Worm (Caenorhabditis elegans) whole organism, L2 larva: Measurements from ENCODE around the gene F15D4.2.

Experiments
- C34F6.9 ChIP-seq: fragments of 150-350 bp; optimal IDR thresholded peaks from 2 replicates; lab custom pipeline; 2014; ENCODE audit warnings: missing biosample characterization, missing genetic modification characterization
- F13H6.1 ChIP-seq: sonication (generic microtip); optimal IDR thresholded peaks from 2 replicates; lab custom pipeline; 2016; ENCODE audit warnings: missing genetic modification characterization, missing compliant biosample characterization
- R02D3.7 ChIP-seq: fragments of 150-350 bp; optimal IDR thresholded peaks from 2 replicates; lab custom pipeline; 2014; ENCODE audit warnings: missing biosample characterization, missing genetic modification characterization
- Y55F3AM.14 ChIP-seq: fragments of 200-800 bp; sonication (Bioruptor generic); optimal IDR thresholded peaks from 2 replicates; lab custom pipeline; 2018; ENCODE audit warnings: mild to moderate bottlenecking, missing genetic modification characterization, missing compliant biosample characterization
- ZK546.5 ChIP-seq: sonication (generic microtip); optimal IDR thresholded peaks from 2 replicates; lab custom pipeline; 2017; ENCODE audit warnings: missing biosample characterization, missing genetic modification characterization
- aly-2 ChIP-seq: fragments of 150-350 bp; optimal IDR thresholded peaks from 2 replicates; lab custom pipeline; 2014; ENCODE audit warnings: missing biosample characterization, missing genetic modification characterization
- ama-1 ChIP-seq: fragments of 150-350 bp; optimal IDR thresholded peaks from 2 replicates; lab custom pipeline; 2018; ENCODE audit warnings: inconsistent platforms
- blmp-1 ChIP-seq: sonication (generic microtip); optimal IDR thresholded peaks from 2 replicates; lab custom pipeline; 2017; ENCODE audit warnings: missing genetic modification characterization, mild to moderate bottlenecking, missing compliant biosample characterization, antibody characterized with exemption, moderate library complexity; ENCODE audit not compliant: insufficient read depth
- crh-2 ChIP-seq: sonication (generic microtip); optimal IDR thresholded peaks from 2 replicates; lab custom pipeline; 2017; ENCODE audit warnings: missing biosample characterization, missing genetic modification characterization
- dmd-4 ChIP-seq: sonication (generic microtip); optimal IDR thresholded peaks from 2 replicates; lab custom pipeline; 2017; ENCODE audit warnings: missing biosample characterization, missing genetic modification characterization
- egl-27 ChIP-seq: sonication (generic microtip); optimal IDR thresholded peaks from 3 replicates; lab custom pipeline; 2017; ENCODE audit warnings: missing biosample characterization, missing genetic modification reagents, missing genetic modification characterization
- fos-1 ChIP-seq: fragments of 150-350 bp; optimal IDR thresholded peaks from 2 replicates; lab custom pipeline; 2014; ENCODE audit warnings: missing biosample characterization, missing genetic modification characterization
- gmeb-1 ChIP-seq: fragments of 150-350 bp; optimal IDR thresholded peaks from 2 replicates; lab custom pipeline; 2014; ENCODE audit warnings: missing biosample characterization, missing genetic modification characterization
- lin-39 ChIP-seq: fragments of 150-350 bp; optimal IDR thresholded peaks from 2 replicates; lab custom pipeline; 2014; ENCODE audit warnings: missing biosample characterization, missing genetic modification reagents, missing genetic modification characterization
- lsy-2 ChIP-seq, 2 experiments: fragments of 150-350 bp in 1 of 2; sonication (generic microtip) in 1 of 2; optimal IDR thresholded peaks; 2 replicates each; lab custom pipeline; 2014 to 2017; ENCODE audit warnings: missing biosample characterization in 2 of 2, missing genetic modification characterization in 2 of 2
- mdl-1 ChIP-seq, 2 experiments: fragments of 150-350 bp in 1 of 2; sonication (generic microtip) in 1 of 2; optimal IDR thresholded peaks; 2 replicates each; lab custom pipeline; 2017; ENCODE audit warnings: missing biosample characterization in 2 of 2, missing genetic modification characterization in 2 of 2
- nhr-10 ChIP-seq: sonication (generic microtip); optimal IDR thresholded peaks from 2 replicates; lab custom pipeline; 2017; ENCODE audit warnings: missing biosample characterization, missing genetic modification characterization
- nhr-11 ChIP-seq: fragments of 150-350 bp; optimal IDR thresholded peaks from 2 replicates; lab custom pipeline; 2014; ENCODE audit warnings: missing biosample characterization, missing genetic modification characterization
- nhr-12 ChIP-seq: fragments of 150-350 bp; optimal IDR thresholded peaks from 2 replicates; lab custom pipeline; 2014; ENCODE audit warnings: missing biosample characterization, missing genetic modification characterization
- nhr-129 ChIP-seq: fragments of 150-350 bp; optimal IDR thresholded peaks from 2 replicates; lab custom pipeline; 2014; ENCODE audit warnings: missing biosample characterization, missing genetic modification characterization
- nhr-21 ChIP-seq: fragments of 150-350 bp; optimal IDR thresholded peaks from 2 replicates; lab custom pipeline; 2014; ENCODE audit warnings: missing biosample characterization, missing genetic modification characterization
- nhr-23 ChIP-seq: fragments of 150-350 bp; optimal IDR thresholded peaks from 2 replicates; lab custom pipeline; 2014; ENCODE audit warnings: missing biosample characterization, missing genetic modification reagents, missing genetic modification characterization
- nhr-25 ChIP-seq: fragments of 150-350 bp; sonication (generic microtip); optimal IDR thresholded peaks from 3 replicates; lab custom pipeline; 2014; ENCODE audit warnings: missing biosample characterization, missing genetic modification characterization
- nhr-77 ChIP-seq: fragments of 150-350 bp; optimal IDR thresholded peaks from 2 replicates; lab custom pipeline; 2014; ENCODE audit warnings: missing biosample characterization, missing genetic modification characterization
- peb-1 ChIP-seq: fragments of 150-350 bp; optimal IDR thresholded peaks from 2 replicates; lab custom pipeline; 2014; ENCODE audit warnings: missing biosample characterization, missing genetic modification characterization
- sem-4 ChIP-seq: fragments of 150-350 bp; optimal IDR thresholded peaks from 2 replicates; lab custom pipeline; 2014; ENCODE audit warnings: missing biosample characterization, missing genetic modification reagents, missing genetic modification characterization
- skn-1 ChIP-seq: sonication (generic microtip); optimal IDR thresholded peaks from 2 replicates; lab custom pipeline; 2017; ENCODE audit warnings: missing biosample characterization, missing genetic modification characterization
- sma-3 ChIP-seq: sonication (generic microtip); optimal IDR thresholded peaks from 2 replicates; lab custom pipeline; 2016; ENCODE audit warnings: missing genetic modification reagents, missing genetic modification characterization, missing compliant biosample characterization
- sma-9 ChIP-seq, 2 experiments: fragments of 150-350 bp in 1 of 2; sonication (generic microtip) in 1 of 2; optimal IDR thresholded peaks; 2 replicates each; lab custom pipeline; 2014 to 2016; ENCODE audit warnings: missing genetic modification characterization in 2 of 2, mild to moderate bottlenecking in 1 of 2, missing biosample characterization in 1 of 2, missing compliant biosample characterization in 1 of 2, missing genetic modification reagents in 1 of 2, moderate library complexity in 1 of 2
- snpc-4 ChIP-seq: fragments of 150-350 bp; optimal IDR thresholded peaks from 2 replicates; lab custom pipeline; 2014; ENCODE audit warnings: missing biosample characterization, missing genetic modification characterization
- unc-39 ChIP-seq: fragments of 150-350 bp; optimal IDR thresholded peaks from 2 replicates; lab custom pipeline; 2014; ENCODE audit warnings: missing biosample characterization, missing genetic modification characterization
- unc-55 ChIP-seq: fragments of 150-350 bp; sonication (generic microtip); optimal IDR thresholded peaks from 3 replicates; lab custom pipeline; 2014; ENCODE audit warnings: missing biosample characterization, missing genetic modification reagents, missing genetic modification characterization
- unc-62 ChIP-seq: fragments of 150-350 bp; optimal IDR thresholded peaks from 2 replicates; lab custom pipeline; 2014; ENCODE audit warnings: missing biosample characterization, missing genetic modification reagents, missing genetic modification characterization
- ztf-1 ChIP-seq: fragments of 200-800 bp; sonication (Bioruptor generic); conservative IDR thresholded peaks from 2 replicates; pipeline ENCODE4 v1.3.6; 2022; ENCODE audit warnings: missing genetic modification characterization, missing compliant biosample characterization

F15D4.2 gene

DNA sequence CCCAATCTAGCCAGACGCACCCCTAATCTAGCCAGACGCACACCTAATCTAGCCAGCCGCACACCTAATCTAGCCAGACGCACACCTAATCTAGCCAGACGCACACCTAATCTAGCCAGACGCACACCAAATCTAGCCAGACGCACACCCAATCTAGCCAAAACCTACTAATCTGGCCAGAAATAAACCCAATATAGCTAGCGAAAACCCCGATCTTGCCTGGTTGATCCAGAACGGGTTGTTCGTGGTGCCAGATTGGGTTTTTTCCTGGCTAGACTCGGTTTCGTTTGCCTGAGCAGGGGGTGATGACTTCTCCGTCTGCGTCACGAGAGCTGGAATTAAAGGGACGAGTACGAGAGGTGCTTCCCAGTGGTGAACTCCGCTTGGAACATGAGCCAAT, 31.8 kb upstream of the F15D4.2 start, which contains the start of gene W09H1.3:
Gene W09H1.3 (plus strand): TSS at position 301 of the 400 bp plus-strand sequence.
- TF ChIP-seq gmeb-1 (tag; lab: Kevin White, UChicago) (no peak), nhr-77 (no peak), unc-39 (no peak), unc-62 (GFP tag; lab: Kevin White, UChicago) (no peak), nhr-10 (tag; lab: Kevin White, UChicago) (no peak), lsy-2 (tag; optimal IDR thresholded peaks at IDR 0.05; lab: Kevin White, UChicago) (no peak), aly-2 (no peak), egl-27 (tag; lab: Kevin White, UChicago) (no peak), nhr-129 (tag; lab: Kevin White, UChicago) (no peak), sem-4 (tag; lab: Kevin White, UChicago) (no peak), lin-39 (tag; lab: Kevin White, UChicago) (no peak), nhr-21 (tag; lab: Kevin White, UChicago) (no peak), peb-1 (no peak)

DNA sequence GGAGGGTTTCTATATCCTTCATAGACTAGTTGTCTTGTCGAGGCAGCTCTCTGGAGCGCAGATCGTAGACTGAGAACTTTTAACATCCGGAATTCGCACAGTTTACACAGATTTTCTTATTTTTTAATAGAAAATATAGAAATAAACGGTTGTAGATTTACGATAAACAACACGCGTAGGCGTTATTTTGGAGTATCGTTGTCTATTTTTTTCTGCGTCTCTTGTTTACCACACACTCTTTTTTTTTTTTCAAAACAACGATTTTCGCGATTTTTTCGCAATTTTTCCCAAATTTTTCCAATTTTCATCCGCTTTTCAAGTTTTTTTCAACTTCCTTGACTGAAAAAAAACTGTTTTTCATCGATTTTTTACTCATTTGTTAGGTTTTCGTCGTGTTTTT, 28.7 kb upstream of the F15D4.2 start, which contains the start of gene mecr-1:
Gene mecr-1 (minus strand): TSS at position 127 of the 400 bp plus-strand sequence.
- TF ChIP-seq nhr-25 (peak; percentile 33), nhr-10 (tag; lab: Kevin White, UChicago) (no peak), unc-55 (GFP tag; lab: Kevin White, UChicago) (peak; percentile 69), C34F6.9 (tag; lab: Kevin White, UChicago) (peak; percentile 59), lsy-2 (tag; optimal IDR thresholded peaks at IDR 0.05; lab: Kevin White, UChicago) (peak in 1 of 2 experiments; percentile 65), mdl-1 (tag; optimal IDR thresholded peaks at IDR 0.05; lab: Kevin White, UChicago) (no peak), crh-2 (tag; lab: Kevin White, UChicago) (peak; percentile 45), nhr-129 (tag; lab: Kevin White, UChicago) (peak; percentile 29), R02D3.7 (tag; lab: Kevin White, UChicago) (peak; percentile 86)

DNA sequence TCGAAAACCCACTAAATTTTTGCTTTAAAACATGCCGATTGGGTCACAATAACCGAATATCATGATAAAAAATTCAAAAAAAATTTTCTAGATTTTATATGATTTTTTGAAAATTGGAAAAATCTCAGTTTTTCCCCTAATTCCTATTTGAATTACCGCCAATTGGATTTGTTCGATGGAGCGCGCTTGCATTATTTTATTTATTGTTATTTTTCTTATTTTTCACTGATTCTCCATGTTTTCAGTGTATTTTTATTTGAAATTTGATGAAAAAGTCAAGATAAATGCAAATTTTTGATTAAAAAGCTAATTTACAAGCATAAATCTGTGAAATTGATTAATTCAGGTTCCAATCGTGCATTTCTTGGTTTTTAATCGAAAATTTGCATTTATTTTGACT, 27.8 kb upstream of the F15D4.2 start:
- TF ChIP-seq ZK546.5 (tag; lab: Kevin White, UChicago) (no peak), dmd-4 (tag; lab: Kevin White, UChicago) (no peak), ztf-1 (GFP tag; lab: Robert Waterston, UW) (no peak), F13H6.1 (tag; lab: Kevin White, UChicago) (no peak), nhr-12 (tag; lab: Kevin White, UChicago) (no peak), snpc-4 (tag; lab: Kevin White, UChicago) (no peak), skn-1 (tag; lab: Kevin White, UChicago) (no peak), blmp-1 (tag; lab: Kevin White, UChicago) (no peak), C34F6.9 (tag; lab: Kevin White, UChicago) (no peak), lin-39 (tag; lab: Kevin White, UChicago) (no peak), sma-3 (GFP tag; lab: Kevin White, UChicago) (no peak), ama-1 (lab: Kevin White, UChicago) (no peak), nhr-11 (tag; lab: Kevin White, UChicago) (no peak), nhr-129 (tag; lab: Kevin White, UChicago) (no peak), nhr-77 (no peak), nhr-10 (tag; lab: Kevin White, UChicago) (no peak), unc-55 (GFP tag; lab: Kevin White, UChicago) (no peak), mdl-1 (tag; optimal IDR thresholded peaks at IDR 0.05; lab: Kevin White, UChicago) (no peak), crh-2 (tag; lab: Kevin White, UChicago) (no peak)

DNA sequence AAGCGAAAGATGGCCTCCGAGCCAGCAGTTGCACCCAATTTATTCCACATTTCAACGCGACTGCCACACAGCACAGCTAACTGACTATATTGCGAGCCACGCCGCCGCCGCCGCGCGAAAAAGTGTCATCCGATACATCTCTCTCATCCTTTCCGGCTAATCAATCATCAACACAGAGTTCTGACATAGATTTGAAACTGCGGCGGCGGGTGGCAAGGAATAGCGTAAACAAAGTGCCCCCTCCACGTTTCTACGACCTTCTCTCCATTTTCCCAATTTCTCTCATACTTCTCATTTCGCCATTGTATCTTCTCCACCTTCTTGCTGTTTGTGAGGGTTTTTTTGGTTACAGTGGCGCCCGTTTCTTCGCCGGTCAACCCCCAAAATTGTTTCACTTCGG, 26.5 kb upstream of the F15D4.2 start:
- peak; percentile 50 for TF ChIP-seq crh-2 (tag; lab: Kevin White, UChicago)
- no peak for TF ChIP-seq lsy-2 (tag; optimal IDR thresholded peaks at IDR 0.05; lab: Kevin White, UChicago)
- TF ChIP-seq Y55F3AM.14: peak; percentile 4
- TF ChIP-seq mdl-1 (tag; optimal IDR thresholded peaks at IDR 0.05; lab: Kevin White, UChicago): peak in 1 of 2 experiments; percentile 6
- TF ChIP-seq unc-39: no peak
- peak; percentile 30 for TF ChIP-seq sma-3 (GFP tag; lab: Kevin White, UChicago)
- TF ChIP-seq C34F6.9 (tag; lab: Kevin White, UChicago): peak; percentile 16
- TF ChIP-seq snpc-4 (tag; lab: Kevin White, UChicago): peak; percentile 4
- peak; percentile 44 for TF ChIP-seq nhr-129 (tag; lab: Kevin White, UChicago)
- peak; percentile 82 for TF ChIP-seq sma-9 (GFP tag; optimal IDR thresholded peaks at IDR 0.05; lab: Kevin White, UChicago)
- no peak for TF ChIP-seq sma-9 (tag; optimal IDR thresholded peaks at IDR 0.05; lab: Kevin White, UChicago)
- TF ChIP-seq nhr-25: no peak
- peak; percentile 36 for TF ChIP-seq fos-1 (tag; lab: Kevin White, UChicago)
- TF ChIP-seq nhr-23: no peak
- TF ChIP-seq F13H6.1 (tag; lab: Kevin White, UChicago): peak; percentile 62
- TF ChIP-seq nhr-21 (tag; lab: Kevin White, UChicago): peak; percentile 36
